Worm (Caenorhabditis elegans) whole organism, L2 larva: ENCODE measurements around the gene srsx-16.

Experiments
- C34F6.9 ChIP-seq: fragments of 150-350 bp; optimal IDR thresholded peaks from 2 replicates; lab custom pipeline; 2014; ENCODE audit warnings: missing biosample characterization, missing genetic modification characterization
- F13H6.1 ChIP-seq: sonication (generic microtip); optimal IDR thresholded peaks from 2 replicates; lab custom pipeline; 2016; ENCODE audit warnings: missing genetic modification characterization, missing compliant biosample characterization
- R02D3.7 ChIP-seq: fragments of 150-350 bp; optimal IDR thresholded peaks from 2 replicates; lab custom pipeline; 2014; ENCODE audit warnings: missing biosample characterization, missing genetic modification characterization
- Y55F3AM.14 ChIP-seq: fragments of 200-800 bp; sonication (Bioruptor generic); optimal IDR thresholded peaks from 2 replicates; lab custom pipeline; 2018; ENCODE audit warnings: mild to moderate bottlenecking, missing genetic modification characterization, missing compliant biosample characterization
- ZK546.5 ChIP-seq: sonication (generic microtip); optimal IDR thresholded peaks from 2 replicates; lab custom pipeline; 2017; ENCODE audit warnings: missing biosample characterization, missing genetic modification characterization
- alr-1 ChIP-seq: fragments of 150-350 bp; optimal IDR thresholded peaks from 2 replicates; lab custom pipeline; 2014; ENCODE audit warnings: missing biosample characterization, missing genetic modification characterization
- aly-2 ChIP-seq: fragments of 150-350 bp; optimal IDR thresholded peaks from 2 replicates; lab custom pipeline; 2014; ENCODE audit warnings: missing biosample characterization, missing genetic modification characterization
- blmp-1 ChIP-seq: sonication (generic microtip); optimal IDR thresholded peaks from 2 replicates; lab custom pipeline; 2017; ENCODE audit warnings: missing genetic modification characterization, mild to moderate bottlenecking, missing compliant biosample characterization, antibody characterized with exemption, moderate library complexity; ENCODE audit not compliant: insufficient read depth
- ceh-82 ChIP-seq: fragments of 150-350 bp; optimal IDR thresholded peaks from 2 replicates; lab custom pipeline; 2014; ENCODE audit warnings: missing biosample characterization, missing genetic modification characterization
- crh-2 ChIP-seq: sonication (generic microtip); optimal IDR thresholded peaks from 2 replicates; lab custom pipeline; 2017; ENCODE audit warnings: missing biosample characterization, missing genetic modification characterization
- dmd-4 ChIP-seq: sonication (generic microtip); optimal IDR thresholded peaks from 2 replicates; lab custom pipeline; 2017; ENCODE audit warnings: missing biosample characterization, missing genetic modification characterization
- egl-27 ChIP-seq: sonication (generic microtip); optimal IDR thresholded peaks from 3 replicates; lab custom pipeline; 2017; ENCODE audit warnings: missing biosample characterization, missing genetic modification reagents, missing genetic modification characterization
- elt-3 ChIP-seq: sonication (generic microtip); optimal IDR thresholded peaks from 2 replicates; lab custom pipeline; 2017; ENCODE audit warnings: missing biosample characterization, missing genetic modification characterization
- fos-1 ChIP-seq: fragments of 150-350 bp; optimal IDR thresholded peaks from 2 replicates; lab custom pipeline; 2014; ENCODE audit warnings: missing biosample characterization, missing genetic modification characterization
- gmeb-1 ChIP-seq: fragments of 150-350 bp; optimal IDR thresholded peaks from 2 replicates; lab custom pipeline; 2014; ENCODE audit warnings: missing biosample characterization, missing genetic modification characterization
- lin-11 ChIP-seq: fragments of 150-350 bp; sonication (generic microtip); optimal IDR thresholded peaks from 2 replicates; lab custom pipeline; 2014; ENCODE audit warnings: missing biosample characterization, missing genetic modification characterization, inconsistent platforms, mixed read lengths
- lin-13 ChIP-seq: fragments of 150-350 bp; optimal IDR thresholded peaks from 2 replicates; lab custom pipeline; 2014; ENCODE audit warnings: missing biosample characterization, missing genetic modification reagents, missing genetic modification characterization
- lin-39 ChIP-seq: fragments of 150-350 bp; optimal IDR thresholded peaks from 2 replicates; lab custom pipeline; 2014; ENCODE audit warnings: missing biosample characterization, missing genetic modification reagents, missing genetic modification characterization
- lsy-2 ChIP-seq, 2 experiments: fragments of 150-350 bp in 1 of 2; sonication (generic microtip) in 1 of 2; optimal IDR thresholded peaks; 2 replicates each; lab custom pipeline; 2014 to 2017; ENCODE audit warnings: missing biosample characterization in 2 of 2, missing genetic modification characterization in 2 of 2
- mab-5 ChIP-seq: fragments of 150-350 bp; optimal IDR thresholded peaks from 2 replicates; lab custom pipeline; 2014; ENCODE audit warnings: missing biosample characterization, missing genetic modification characterization
- mbf-1 ChIP-seq: sonication (generic microtip); optimal IDR thresholded peaks from 2 replicates; lab custom pipeline; 2017; ENCODE audit warnings: missing biosample characterization, missing genetic modification characterization
- mdl-1 ChIP-seq, 2 experiments: fragments of 150-350 bp in 1 of 2; sonication (generic microtip) in 1 of 2; optimal IDR thresholded peaks; 2 replicates each; lab custom pipeline; 2017; ENCODE audit warnings: missing biosample characterization in 2 of 2, missing genetic modification characterization in 2 of 2
- nhr-10 ChIP-seq: sonication (generic microtip); optimal IDR thresholded peaks from 2 replicates; lab custom pipeline; 2017; ENCODE audit warnings: missing biosample characterization, missing genetic modification characterization
- nhr-11 ChIP-seq: fragments of 150-350 bp; optimal IDR thresholded peaks from 2 replicates; lab custom pipeline; 2014; ENCODE audit warnings: missing biosample characterization, missing genetic modification characterization
- nhr-12 ChIP-seq: fragments of 150-350 bp; optimal IDR thresholded peaks from 2 replicates; lab custom pipeline; 2014; ENCODE audit warnings: missing biosample characterization, missing genetic modification characterization
- nhr-129 ChIP-seq: fragments of 150-350 bp; optimal IDR thresholded peaks from 2 replicates; lab custom pipeline; 2014; ENCODE audit warnings: missing biosample characterization, missing genetic modification characterization
- nhr-21 ChIP-seq: fragments of 150-350 bp; optimal IDR thresholded peaks from 2 replicates; lab custom pipeline; 2014; ENCODE audit warnings: missing biosample characterization, missing genetic modification characterization
- nhr-23 ChIP-seq: fragments of 150-350 bp; optimal IDR thresholded peaks from 2 replicates; lab custom pipeline; 2014; ENCODE audit warnings: missing biosample characterization, missing genetic modification reagents, missing genetic modification characterization
- nhr-237 ChIP-seq: fragments of 150-350 bp; optimal IDR thresholded peaks from 2 replicates; lab custom pipeline; 2014; ENCODE audit warnings: missing biosample characterization, missing genetic modification characterization
- nhr-25 ChIP-seq: fragments of 150-350 bp; sonication (generic microtip); optimal IDR thresholded peaks from 3 replicates; lab custom pipeline; 2014; ENCODE audit warnings: missing biosample characterization, missing genetic modification characterization
- nhr-6 ChIP-seq: fragments of 150-350 bp; optimal IDR thresholded peaks from 2 replicates; lab custom pipeline; 2014; ENCODE audit warnings: missing biosample characterization, missing genetic modification characterization
- nhr-77 ChIP-seq: fragments of 150-350 bp; optimal IDR thresholded peaks from 2 replicates; lab custom pipeline; 2014; ENCODE audit warnings: missing biosample characterization, missing genetic modification characterization
- peb-1 ChIP-seq: fragments of 150-350 bp; optimal IDR thresholded peaks from 2 replicates; lab custom pipeline; 2014; ENCODE audit warnings: missing biosample characterization, missing genetic modification characterization
- sem-4 ChIP-seq: fragments of 150-350 bp; optimal IDR thresholded peaks from 2 replicates; lab custom pipeline; 2014; ENCODE audit warnings: missing biosample characterization, missing genetic modification reagents, missing genetic modification characterization
- sma-3 ChIP-seq: sonication (generic microtip); optimal IDR thresholded peaks from 2 replicates; lab custom pipeline; 2016; ENCODE audit warnings: missing genetic modification reagents, missing genetic modification characterization, missing compliant biosample characterization
- sma-9 ChIP-seq, 2 experiments: fragments of 150-350 bp in 1 of 2; sonication (generic microtip) in 1 of 2; optimal IDR thresholded peaks; 2 replicates each; lab custom pipeline; 2014 to 2016; ENCODE audit warnings: missing genetic modification characterization in 2 of 2, mild to moderate bottlenecking in 1 of 2, missing biosample characterization in 1 of 2, missing compliant biosample characterization in 1 of 2, missing genetic modification reagents in 1 of 2, moderate library complexity in 1 of 2
- snpc-4 ChIP-seq: fragments of 150-350 bp; optimal IDR thresholded peaks from 2 replicates; lab custom pipeline; 2014; ENCODE audit warnings: missing biosample characterization, missing genetic modification characterization
- unc-55 ChIP-seq: fragments of 150-350 bp; sonication (generic microtip); optimal IDR thresholded peaks from 3 replicates; lab custom pipeline; 2014; ENCODE audit warnings: missing biosample characterization, missing genetic modification reagents, missing genetic modification characterization
- unc-62 ChIP-seq: fragments of 150-350 bp; optimal IDR thresholded peaks from 2 replicates; lab custom pipeline; 2014; ENCODE audit warnings: missing biosample characterization, missing genetic modification reagents, missing genetic modification characterization
- zag-1 ChIP-seq: fragments of 150-350 bp; optimal IDR thresholded peaks from 2 replicates; lab custom pipeline; 2014; ENCODE audit warnings: missing biosample characterization, missing genetic modification characterization
- ztf-1 ChIP-seq: fragments of 200-800 bp; sonication (Bioruptor generic); conservative IDR thresholded peaks from 2 replicates; pipeline ENCODE4 v1.3.6; 2022; ENCODE audit warnings: missing genetic modification characterization, missing compliant biosample characterization
- ztf-11 ChIP-seq: sonication (generic microtip); optimal IDR thresholded peaks from 2 replicates; lab custom pipeline; 2017; ENCODE audit warnings: missing biosample characterization, missing genetic modification characterization
- ztf-4 ChIP-seq: fragments of 150-350 bp; optimal IDR thresholded peaks from 2 replicates; lab custom pipeline; 2014; ENCODE audit warnings: missing biosample characterization, missing genetic modification characterization

srsx-16 gene

ce11 chrIV:5595567-5595966 is 24.0 kb downstream of the srsx-16 start:
- TF ChIP-seq ztf-4 (tag; lab: Kevin White, UChicago), result peak; percentile 6
- TF ChIP-seq dmd-4 (tag; lab: Kevin White, UChicago), result peak; percentile 2
- no peak for TF ChIP-seq unc-62 (GFP tag; lab: Kevin White, UChicago)

- TF ChIP-seq nhr-12 (tag; lab: Kevin White, UChicago) (no peak), blmp-1 (peak; percentile 68), alr-1 (tag; lab: Kevin White, UChicago) (no peak), peb-1 (tag; lab: Kevin White, UChicago) (no peak), unc-55 (peak; percentile 7), nhr-21 (tag; lab: Kevin White, UChicago) (peak; percentile 19), nhr-25 (tag; lab: Kevin White, UChicago) (peak; percentile 72), sma-9 (GFP tag; optimal IDR thresholded peaks at IDR 0.05; lab: Kevin White, UChicago) (peak; percentile 92), sma-9 (tag; optimal IDR thresholded peaks at IDR 0.05; lab: Kevin White, UChicago) (no peak), dmd-4 (tag; lab: Kevin White, UChicago) (no peak), nhr-77 (tag; lab: Kevin White, UChicago) (no peak), sem-4 (peak; percentile 30), lin-11 (tag; lab: Kevin White, UChicago) (no peak), ztf-1 (GFP tag; lab: Robert Waterston, UW) (no peak), nhr-10 (tag; lab: Kevin White, UChicago) (no peak), Y55F3AM.14 (GFP tag; lab: Kevin White, UChicago) (peak; percentile 65), unc-62 (GFP tag; lab: Kevin White, UChicago) (peak; percentile 57), fos-1 (tag; lab: Kevin White, UChicago) (peak; percentile 57), mab-5 (peak; percentile 46), crh-2 (tag; lab: Kevin White, UChicago) (peak; percentile 99), C34F6.9 (tag; lab: Kevin White, UChicago) (peak; percentile 87), egl-27 (tag; lab: Kevin White, UChicago) (peak; percentile 74), F13H6.1 (tag; lab: Kevin White, UChicago) (peak; percentile 95), lin-13 (GFP tag; lab: Kevin White, UChicago) (peak; percentile 61), lin-39 (tag; lab: Kevin White, UChicago) (no peak), lsy-2 (tag; optimal IDR thresholded peaks at IDR 0.05; lab: Kevin White, UChicago) (peak in 1 of 2 experiments; percentile 82), ZK546.5 (tag; lab: Kevin White, UChicago) (no peak), nhr-129 (peak; percentile 96), mdl-1 (tag; optimal IDR thresholded peaks at IDR 0.05; lab: Kevin White, UChicago) (peak in 1 of 2 experiments; percentile 60), nhr-237 (tag; lab: Kevin White, UChicago) (no peak), nhr-6 (peak; percentile 82), R02D3.7 (tag; lab: Kevin White, UChicago) (no peak), gmeb-1 (tag; lab: Kevin White, UChicago) (no peak), mbf-1 (no peak), sma-3 (peak; percentile 76)
Measured at ce11 chrIV:5593804-5594214, 25.7 kb downstream of the srsx-16 start.

ce11 chrIV:5592956-5593355 is 26.6 kb downstream of the srsx-16 start:
- TF ChIP-seq gmeb-1 (tag; lab: Kevin White, UChicago), result peak; percentile 0
- TF ChIP-seq F13H6.1 (tag; lab: Kevin White, UChicago), result peak; percentile 2
- no peak for TF ChIP-seq crh-2 (tag; lab: Kevin White, UChicago)
- no peak for TF ChIP-seq nhr-129

- TF ChIP-seq nhr-25 (tag; lab: Kevin White, UChicago) (peak; percentile 83), ZK546.5 (tag; lab: Kevin White, UChicago) (no peak), nhr-23 (tag; lab: Kevin White, UChicago) (no peak), R02D3.7 (tag; lab: Kevin White, UChicago) (no peak), zag-1 (tag; lab: Kevin White, UChicago) (no peak), nhr-12 (tag; lab: Kevin White, UChicago) (no peak), sma-9 (GFP tag; optimal IDR thresholded peaks at IDR 0.05; lab: Kevin White, UChicago) (peak; percentile 91), sma-9 (tag; optimal IDR thresholded peaks at IDR 0.05; lab: Kevin White, UChicago) (no peak), unc-55 (no peak), nhr-11 (tag; lab: Kevin White, UChicago) (no peak), alr-1 (tag; lab: Kevin White, UChicago) (no peak), snpc-4 (no peak), unc-62 (GFP tag; lab: Kevin White, UChicago) (no peak), aly-2 (no peak), nhr-10 (tag; lab: Kevin White, UChicago) (no peak), nhr-6 (peak; percentile 69), mdl-1 (tag; optimal IDR thresholded peaks at IDR 0.05; lab: Kevin White, UChicago) (no peak), Y55F3AM.14 (GFP tag; lab: Kevin White, UChicago) (peak; percentile 99), dmd-4 (tag; lab: Kevin White, UChicago) (no peak), nhr-77 (tag; lab: Kevin White, UChicago) (no peak), lin-11 (tag; lab: Kevin White, UChicago) (no peak), gmeb-1 (tag; lab: Kevin White, UChicago) (peak; percentile 70), peb-1 (tag; lab: Kevin White, UChicago) (no peak), elt-3 (tag; lab: Kevin White, UChicago) (no peak), nhr-129 (peak; percentile 95), nhr-21 (tag; lab: Kevin White, UChicago) (peak; percentile 49), fos-1 (tag; lab: Kevin White, UChicago) (peak; percentile 68), sem-4 (peak; percentile 4), mab-5 (no peak), C34F6.9 (tag; lab: Kevin White, UChicago) (peak; percentile 71), mbf-1 (no peak), ceh-82 (tag; lab: Kevin White, UChicago) (no peak), ztf-11 (tag; lab: Kevin White, UChicago) (no peak)
Measured at ce11 chrIV:5591134-5591533, 28.4 kb downstream of the srsx-16 start.
